Fruit fly (Drosophila melanogaster) whole organism, embryonic: ENCODE measurements around the gene CG4467.

Source experiments
- CG10274 ChIP-seq: fragments of 200-800 bp; sonication (Bioruptor generic); optimal IDR thresholded peaks from 3 replicates; lab custom pipeline; 2017; ENCODE audit warnings: missing biosample characterization, mild to moderate bottlenecking, missing genetic modification characterization
- CG10321 ChIP-seq: fragments of 200-800 bp; sonication (Bioruptor generic); IDR thresholded peaks from 2 replicates; pipeline ENCODE4 v1.3.6; 2022; ENCODE audit warnings: missing biosample characterization, missing genetic modification characterization
- CG12744 ChIP-seq: fragments of 200-800 bp; sonication (Bioruptor generic); optimal IDR thresholded peaks from 2 replicates; lab custom pipeline; 2016; ENCODE audit warnings: missing biosample characterization, missing genetic modification characterization
- CG12942 ChIP-seq: fragments of 200-800 bp; sonication (Bioruptor generic); optimal IDR thresholded peaks from 3 replicates; lab custom pipeline; 2016; ENCODE audit warnings: missing biosample characterization, missing genetic modification characterization
- CG14014 ChIP-seq: fragments of 200-800 bp; sonication (Bioruptor generic); IDR thresholded peaks from 2 replicates; pipeline ENCODE4 v1.3.6; 2022; ENCODE audit warnings: missing biosample characterization, missing genetic modification characterization
- CG14441 ChIP-seq: fragments of 200-800 bp; sonication (Bioruptor generic); IDR thresholded peaks from 2 replicates; pipeline ENCODE4 v1.3.6; 2022; ENCODE audit warnings: missing biosample characterization, missing genetic modification characterization
- CG15479 ChIP-seq: fragments of 200-800 bp; sonication (Bioruptor generic); optimal IDR thresholded peaks from 3 replicates; lab custom pipeline; 2019; ENCODE audit warnings: missing biosample characterization, mild to moderate bottlenecking, missing genetic modification characterization, moderate library complexity
- CG15601 ChIP-seq: fragments of 200-800 bp; sonication (Bioruptor generic); optimal IDR thresholded peaks from 3 replicates; lab custom pipeline; 2019; ENCODE audit warnings: missing biosample characterization, mild to moderate bottlenecking, missing genetic modification characterization, moderate library complexity
- CG18011 ChIP-seq: fragments of 200-800 bp; sonication (Bioruptor generic); optimal IDR thresholded peaks from 2 replicates; lab custom pipeline; 2017; ENCODE audit warnings: missing biosample characterization, missing genetic modification characterization, mild to moderate bottlenecking, moderate library complexity, missing genotype
- CG4424 ChIP-seq: fragments of 200-800 bp; sonication (Bioruptor generic); optimal IDR thresholded peaks from 3 replicates; lab custom pipeline; 2016; ENCODE audit warnings: missing biosample characterization, missing genetic modification characterization
- CG4820 ChIP-seq: fragments of 200-800 bp; sonication (Bioruptor generic); optimal IDR thresholded peaks from 3 replicates; lab custom pipeline; 2016; ENCODE audit warnings: missing biosample characterization, missing genetic modification characterization
- CG7556 ChIP-seq: fragments of 200-800 bp; sonication (Bioruptor generic); optimal IDR thresholded peaks from 2 replicates; lab custom pipeline; 2017; ENCODE audit warnings: missing biosample characterization, mild to moderate bottlenecking, missing genetic modification characterization
- CG7745 ChIP-seq: fragments of 200-800 bp; sonication (Bioruptor generic); optimal IDR thresholded peaks from 2 replicates; lab custom pipeline; 2018; ENCODE audit warnings: missing biosample characterization, mild to moderate bottlenecking, missing genetic modification characterization, moderate library complexity
- CG8281 ChIP-seq: fragments of 200-800 bp; sonication (Bioruptor generic); optimal IDR thresholded peaks from 2 replicates; lab custom pipeline; 2018; ENCODE audit warnings: missing biosample characterization, mild to moderate bottlenecking, missing genetic modification characterization, moderate library complexity
- Camta ChIP-seq: fragments of 200-800 bp; sonication (Bioruptor generic); optimal IDR thresholded peaks from 2 replicates; lab custom pipeline; 2016; ENCODE audit warnings: missing biosample characterization, missing genetic modification characterization
- Chrac-16 ChIP-seq: fragments of 200-800 bp; sonication (Bioruptor generic); optimal IDR thresholded peaks from 3 replicates; lab custom pipeline; 2016; ENCODE audit warnings: missing biosample characterization, missing genetic modification characterization
- HLH54F ChIP-seq: fragments of 200-800 bp; sonication (Bioruptor generic); optimal IDR thresholded peaks from 3 replicates; lab custom pipeline; 2016; ENCODE audit warnings: missing biosample characterization, missing genetic modification characterization
- HmgD ChIP-seq: fragments of 200-800 bp; sonication (Bioruptor generic); optimal IDR thresholded peaks from 3 replicates; lab custom pipeline; 2016; ENCODE audit warnings: missing biosample characterization, missing genetic modification characterization
- MBD-R2 ChIP-seq: fragments of 200-800 bp; sonication (Bioruptor generic); IDR thresholded peaks from 2 replicates; pipeline ENCODE4 v1.3.6; 2022; ENCODE audit warnings: missing biosample characterization, missing genetic modification characterization
- MTF-1 ChIP-seq: fragments of 200-800 bp; sonication (Bioruptor generic); optimal IDR thresholded peaks from 2 replicates; lab custom pipeline; 2018; ENCODE audit warnings: missing biosample characterization, mild to moderate bottlenecking, missing genetic modification characterization, borderline replicate concordance
- Nf-YC ChIP-seq: fragments of 200-800 bp; optimal IDR thresholded peaks from 3 replicates; lab custom pipeline; 2019; ENCODE audit warnings: missing biosample characterization, mild to moderate bottlenecking, missing genetic modification characterization, moderate library complexity
- Ssrp ChIP-seq: fragments of 200-800 bp; sonication (Bioruptor generic); optimal IDR thresholded peaks from 2 replicates; lab custom pipeline; 2018; ENCODE audit warnings: missing biosample characterization, mild to moderate bottlenecking, missing genetic modification characterization, moderate library complexity
- YL-1 ChIP-seq: fragments of 200-800 bp; sonication (Bioruptor generic); optimal IDR thresholded peaks from 3 replicates; lab custom pipeline; 2017; ENCODE audit warnings: missing biosample characterization, mild to moderate bottlenecking, missing genetic modification characterization
- ap ChIP-seq: fragments of 200-800 bp; sonication (Bioruptor generic); IDR thresholded peaks from 2 replicates; pipeline ENCODE4 v1.3.6; 2022; ENCODE audit warnings: missing biosample characterization, missing genetic modification characterization
- ato ChIP-seq: fragments of 200-800 bp; sonication (Bioruptor generic); IDR thresholded peaks from 2 replicates; pipeline ENCODE4 v1.3.6; 2022; ENCODE audit warnings: missing biosample characterization, missing genetic modification characterization; ENCODE audit not compliant: partially characterized antibody
- bab2 ChIP-seq: fragments of 200-800 bp; sonication (Bioruptor generic); optimal IDR thresholded peaks from 2 replicates; lab custom pipeline; 2016; ENCODE audit warnings: missing biosample characterization, missing genetic modification characterization
- bigmax ChIP-seq: fragments of 200-800 bp; sonication (Bioruptor generic); optimal IDR thresholded peaks from 2 replicates; lab custom pipeline; 2018; ENCODE audit warnings: missing biosample characterization, mild to moderate bottlenecking, missing genetic modification characterization
- bowl ChIP-seq: fragments of 200-800 bp; sonication (Bioruptor generic); IDR thresholded peaks from 2 replicates; pipeline ENCODE4 v1.3.6; 2022; ENCODE audit warnings: missing biosample characterization, missing genetic modification characterization
- br ChIP-seq: fragments of >200 bp; optimal IDR thresholded peaks from 2 replicates; lab custom pipeline; 2017
- chm ChIP-seq: fragments of 200-800 bp; sonication (Bioruptor generic); IDR thresholded peaks from 2 replicates; pipeline ENCODE4 v1.3.6; 2022; ENCODE audit warnings: missing biosample characterization, missing genetic modification characterization
- corto ChIP-seq: fragments of 200-800 bp; sonication (Bioruptor generic); optimal IDR thresholded peaks from 2 replicates; lab custom pipeline; 2016; ENCODE audit warnings: missing biosample characterization, mild to moderate bottlenecking, missing genetic modification characterization, moderate library complexity
- dm ChIP-seq: fragments of 200-800 bp; sonication (Bioruptor generic); optimal IDR thresholded peaks from 3 replicates; lab custom pipeline; 2016; ENCODE audit warnings: missing biosample characterization, missing genetic modification characterization
- dpn ChIP-seq, 2 experiments: fragments of 200-800 bp; sonication (Bioruptor generic); optimal IDR thresholded peaks; 3 replicates each; lab custom pipeline; 2016; ENCODE audit warnings: missing biosample characterization in 2 of 2, missing genetic modification characterization in 2 of 2
- fru ChIP-seq: fragments of >200 bp; optimal IDR thresholded peaks from 2 replicates; lab custom pipeline; 2017
- gem ChIP-seq: fragments of 200-800 bp; sonication (Bioruptor generic); optimal IDR thresholded peaks from 2 replicates; lab custom pipeline; 2019; ENCODE audit warnings: missing biosample characterization, mild to moderate bottlenecking, missing genetic modification characterization, moderate library complexity
- gt ChIP-seq: fragments of 200-800 bp; sonication (Bioruptor generic); IDR thresholded peaks from 2 replicates; pipeline ENCODE4 v1.3.6; 2022; ENCODE audit warnings: missing biosample characterization, missing genetic modification characterization
- hb ChIP-seq: fragments of 200-800 bp; sonication (Bioruptor generic); IDR thresholded peaks from 3 replicates; pipeline ENCODE4 v1.3.6; 2022; ENCODE audit warnings: missing biosample characterization, missing genetic modification characterization; ENCODE audit not compliant: partially characterized antibody
- jing ChIP-seq: fragments of 200-800 bp; sonication (Bioruptor generic); optimal IDR thresholded peaks from 2 replicates; lab custom pipeline; 2018; ENCODE audit warnings: missing biosample characterization, mild to moderate bottlenecking, missing genetic modification characterization
- klu ChIP-seq: fragments of 200-800 bp; sonication (Bioruptor generic); IDR thresholded peaks from 2 replicates; pipeline ENCODE4 v1.3.6; 2022; ENCODE audit warnings: missing biosample characterization, missing genetic modification characterization
- lov ChIP-seq, 2 experiments: fragments of 200-800 bp in 1 of 2; fragments of >200 bp in 1 of 2; sonication (Bioruptor generic) in 1 of 2; IDR thresholded peaks in 1 of 2; optimal IDR thresholded peaks in 1 of 2; 2 replicates in 1 of 2; 3 replicates in 1 of 2; pipeline versions ENCODE4 v1.3.6 to Lab custom; 2017 to 2022; ENCODE audit warnings: missing biosample characterization in 1 of 2, missing genetic modification characterization in 1 of 2
- nerfin-1 ChIP-seq: fragments of 200-800 bp; sonication (Bioruptor generic); optimal IDR thresholded peaks from 3 replicates; lab custom pipeline; 2019; ENCODE audit warnings: missing biosample characterization, mild to moderate bottlenecking, missing genetic modification characterization, moderate library complexity
- nerfin-2 ChIP-seq: fragments of 200-800 bp; sonication (Bioruptor generic); IDR thresholded peaks from 2 replicates; pipeline ENCODE4 v1.3.6; 2022; ENCODE audit warnings: missing biosample characterization, missing genetic modification characterization; ENCODE audit not compliant: partially characterized antibody
- nom ChIP-seq: fragments of 200-800 bp; sonication (Bioruptor generic); optimal IDR thresholded peaks from 2 replicates; lab custom pipeline; 2017; ENCODE audit warnings: missing biosample characterization, missing genetic modification characterization, mild to moderate bottlenecking, moderate library complexity, missing genetic modification reagents
- pb ChIP-seq: fragments of 200-800 bp; sonication (Bioruptor generic); optimal IDR thresholded peaks from 3 replicates; lab custom pipeline; 2016; ENCODE audit warnings: missing biosample characterization, missing genetic modification characterization
- run ChIP-seq: fragments of 200-800 bp; sonication (Bioruptor generic); optimal IDR thresholded peaks from 3 replicates; lab custom pipeline; 2018; ENCODE audit warnings: missing biosample characterization, mild to moderate bottlenecking, missing genetic modification characterization
- seq ChIP-seq: fragments of 200-800 bp; sonication (Bioruptor generic); IDR thresholded peaks from 2 replicates; pipeline ENCODE4 v1.3.6; 2022; ENCODE audit warnings: missing biosample characterization, missing genetic modification characterization
- toy ChIP-seq: fragments of 200-800 bp; sonication (Bioruptor generic); IDR thresholded peaks from 2 replicates; pipeline ENCODE4 v1.3.6; 2022; ENCODE audit warnings: missing biosample characterization, missing genetic modification characterization
- unpg ChIP-seq: fragments of 200-800 bp; sonication (Bioruptor generic); optimal IDR thresholded peaks from 3 replicates; lab custom pipeline; 2018; ENCODE audit warnings: missing biosample characterization, mild to moderate bottlenecking, missing genetic modification characterization, moderate library complexity
- vnd ChIP-seq: fragments of 200-800 bp; sonication (Bioruptor generic); IDR thresholded peaks from 3 replicates; pipeline ENCODE4 v1.3.6; 2022; ENCODE audit warnings: missing biosample characterization, missing genetic modification characterization; ENCODE audit not compliant: partially characterized antibody
- zf30C ChIP-seq: fragments of 200-800 bp; sonication (Bioruptor generic); optimal IDR thresholded peaks from 3 replicates; lab custom pipeline; 2018; ENCODE audit warnings: missing biosample characterization, mild to moderate bottlenecking, missing genetic modification characterization

Gene CG4467

DNA sequence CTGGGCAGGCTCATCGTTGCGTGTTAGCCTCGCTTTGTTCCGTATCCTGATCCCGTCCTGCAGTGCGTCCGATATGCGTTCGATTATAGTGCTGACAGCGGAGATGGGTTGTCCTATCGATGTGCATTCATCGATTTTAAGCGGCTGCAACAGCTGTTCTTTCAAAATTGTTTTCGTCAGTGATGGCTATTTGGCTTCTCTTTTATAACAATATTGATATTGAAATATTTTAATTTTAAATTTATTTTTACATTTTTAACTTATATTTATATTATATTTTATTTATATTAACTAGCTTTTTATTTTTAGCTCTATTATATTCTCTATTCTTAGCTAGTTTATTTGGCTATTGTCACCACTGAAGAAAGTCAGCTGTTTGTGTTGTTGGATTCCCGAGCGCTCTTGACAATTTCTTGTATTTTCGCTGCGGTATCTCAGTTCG, 9.3 kb upstream of the CG4467 start, which contains the start of the genes wda and Pex11c (continued):
- TF ChIP-seq CG15601: peak; percentile 89
- peak; percentile 81 for TF ChIP-seq CG4424 (GFP tag; lab: Kevin White, UChicago)
- TF ChIP-seq klu (GFP tag; lab: Robert Waterston, UW): peak; percentile 80; the same call in 1 of the 2 replicates
- peak; percentile 73; the same call in 1 of the 2 replicates for TF ChIP-seq ap (GFP tag; lab: Robert Waterston, UW)
- peak; percentile 37; the same call in 1 of the 2 replicates for TF ChIP-seq toy (GFP tag; lab: Robert Waterston, UW)
- TF ChIP-seq CG12744 (GFP tag; lab: Kevin White, UChicago): no peak
- TF ChIP-seq fru: no peak
- TF ChIP-seq CG10274 (GFP tag; lab: Kevin White, UChicago): no peak
- TF ChIP-seq HmgD (GFP tag; lab: Kevin White, UChicago): no peak
- TF ChIP-seq CG8281 (tag; lab: Kevin White, UChicago): peak; percentile 73
- TF ChIP-seq nerfin-2: peak; percentile 33; the same call in 1 of the 2 replicates
- peak; percentile 53 for TF ChIP-seq nerfin-1 (tag; lab: Kevin White, UChicago)
- TF ChIP-seq gt (GFP tag; lab: Robert Waterston, UW): peak; percentile 80
- TF ChIP-seq vnd (GFP tag; lab: Robert Waterston, UW): peak; percentile 36; the same call in 2 of the 3 replicates
- TF ChIP-seq hb: no peak; the same call in 2 of the 3 replicates
- TF ChIP-seq CG18011: peak; percentile 60
- TF ChIP-seq nom (GFP tag; lab: Kevin White, UChicago): no peak
- peak in 1 of 2 experiments; percentile 87 for TF ChIP-seq dpn (GFP tag; optimal IDR thresholded peaks at IDR 0.05; lab: Kevin White, UChicago)
- TF ChIP-seq Nf-YC (tag; lab: Kevin White, UChicago): peak; percentile 78
- TF ChIP-seq corto (GFP tag; lab: Kevin White, UChicago): peak; percentile 18
- TF ChIP-seq bigmax (GFP tag; lab: Kevin White, UChicago): no peak
- peak; percentile 77 for TF ChIP-seq run (tag; lab: Kevin White, UChicago)
- peak; percentile 71 for TF ChIP-seq YL-1 (GFP tag; lab: Kevin White, UChicago)
- peak; percentile 76 for TF ChIP-seq Chrac-16 (GFP tag; lab: Kevin White, UChicago)
- TF ChIP-seq CG14441: peak; percentile 82
- TF ChIP-seq unpg (GFP tag; lab: Kevin White, UChicago): peak; percentile 94
- TF ChIP-seq zf30C (GFP tag; lab: Kevin White, UChicago): no peak
- TF ChIP-seq bab2 (GFP tag; lab: Kevin White, UChicago): no peak
- TF ChIP-seq seq (GFP tag; lab: Robert Waterston, UW): peak; percentile 64
- TF ChIP-seq MBD-R2 (GFP tag; lab: Robert Waterston, UW): peak; percentile 87
- peak; percentile 67 for TF ChIP-seq bowl
- TF ChIP-seq Ssrp (tag; lab: Kevin White, UChicago): peak; percentile 92
- TF ChIP-seq CG10321 (GFP tag; lab: Robert Waterston, UW): peak; percentile 23; the same call in 1 of the 2 replicates
- TF ChIP-seq ato: peak; percentile 44; the same call in 1 of the 2 replicates
- peak; percentile 92 for TF ChIP-seq CG7556
- TF ChIP-seq lov (optimal IDR thresholded peaks at IDR 0.05; lab: Kevin White, UChicago): no peak
- no peak for TF ChIP-seq lov (GFP tag; IDR thresholded peaks at IDR 0.05; lab: Robert Waterston, UW)
- no peak for TF ChIP-seq dm (GFP tag; lab: Kevin White, UChicago)
- TF ChIP-seq CG15479 (GFP tag; lab: Kevin White, UChicago): no peak
- peak; percentile 9 for TF ChIP-seq jing (GFP tag; lab: Kevin White, UChicago)
- TF ChIP-seq CG4820: peak; percentile 58
- peak; percentile 2 for TF ChIP-seq CG7745
- TF ChIP-seq HLH54F (GFP tag; lab: Kevin White, UChicago): no peak
- TF ChIP-seq MTF-1 (GFP tag; lab: Kevin White, UChicago): no peak
- peak; percentile 98 for TF ChIP-seq gem (tag; lab: Kevin White, UChicago)
- TF ChIP-seq chm: no peak
- no peak for TF ChIP-seq pb (GFP tag; lab: Kevin White, UChicago)
- TF ChIP-seq CG14014 (GFP tag; lab: Robert Waterston, UW): peak; percentile 82
- peak; percentile 84 for TF ChIP-seq CG12942
- no peak for TF ChIP-seq br (lab: Kevin White, UChicago)
- TF ChIP-seq Camta (GFP tag; lab: Kevin White, UChicago): peak; percentile 32
